In the genomic region with DNA sequence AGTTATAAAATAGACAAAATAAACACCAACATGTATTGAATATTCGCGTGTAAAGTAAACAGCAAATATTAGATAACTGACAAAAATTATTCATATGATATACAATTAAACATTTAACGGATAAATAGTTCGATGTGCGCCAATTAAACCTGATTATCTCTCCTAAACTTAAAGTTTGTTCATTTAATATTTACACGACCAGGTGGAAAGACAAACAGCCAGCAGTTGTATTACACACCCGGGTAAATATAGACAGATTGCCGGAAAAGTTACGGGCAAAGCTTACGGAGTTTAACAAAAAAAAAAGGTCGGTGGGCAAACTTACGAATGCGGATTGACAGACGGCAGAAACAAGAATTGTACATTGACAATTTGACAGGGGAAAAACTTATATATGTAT, we compare ENCODE assay signal across 1 fruit fly cellular context.
TF ChIP-seq lines count a peak whose summit lies in the region.

No protein-coding gene starts in this region.

TF ChIP-seq in whole organism, embryonic, 481 proteins besides CTCF, POLR2A, EP300 and RAD21 (continued from another document and continues in another):
- TF ChIP-seq CG6689 (GFP tag; IDR thresholded peaks at IDR 0.05; lab: Robert Waterston, UW), result no peak
- no peak for TF ChIP-seq esg (GFP tag; conservative IDR thresholded peaks at IDR 0.05; lab: Robert Waterston, UW)
- TF ChIP-seq sim (GFP tag; IDR thresholded peaks at IDR 0.05; lab: Robert Waterston, UW), result no peak
- peak; percentile 57 for TF ChIP-seq CG7928 (GFP tag; optimal IDR thresholded peaks at IDR 0.05; lab: Kevin White, UChicago)
- peak; percentile 59 for TF ChIP-seq fd64A (GFP tag; optimal IDR thresholded peaks at IDR 0.05; lab: Kevin White, UChicago)
- TF ChIP-seq CG2202 (tag; optimal IDR thresholded peaks at IDR 0.05; lab: Kevin White, UChicago), result peak; percentile 39
- TF ChIP-seq NFAT (GFP tag; IDR thresholded peaks at IDR 0.05; lab: Robert Waterston, UW), result no peak
- TF ChIP-seq CG16815 (GFP tag; optimal IDR thresholded peaks at IDR 0.05; lab: Kevin White, UChicago), result no peak
- TF ChIP-seq CG33213 (GFP tag; optimal IDR thresholded peaks at IDR 0.05; lab: Kevin White, UChicago), result peak; percentile 10
- no peak for TF ChIP-seq Taf1 (GFP tag; IDR thresholded peaks at IDR 0.05; lab: Robert Waterston, UW)
- no peak for TF ChIP-seq Xbp1 (GFP tag; optimal IDR thresholded peaks at IDR 0.05; lab: Kevin White, UChicago)
- TF ChIP-seq klu (GFP tag; IDR thresholded peaks at IDR 0.05; lab: Robert Waterston, UW), result no peak
- no peak for TF ChIP-seq disco-r (GFP tag; optimal IDR thresholded peaks at IDR 0.05; lab: Kevin White, UChicago)
- no peak for TF ChIP-seq CG7372 (GFP tag; IDR thresholded peaks at IDR 0.05; lab: Robert Waterston, UW)
- TF ChIP-seq schlank (tag; optimal IDR thresholded peaks at IDR 0.05; lab: Kevin White, UChicago), result peak; percentile 74
- TF ChIP-seq CG4328 (GFP tag; optimal IDR thresholded peaks at IDR 0.05; lab: Kevin White, UChicago), result peak; percentile 32
- TF ChIP-seq CG13894 (tag; optimal IDR thresholded peaks at IDR 0.05; lab: Kevin White, UChicago), result peak; percentile 27
- TF ChIP-seq CG10209 (GFP tag; optimal IDR thresholded peaks at IDR 0.05; lab: Kevin White, UChicago), result peak; percentile 82
- no peak for TF ChIP-seq abd-A (tag; optimal IDR thresholded peaks at IDR 0.05; lab: Kevin White, UChicago)
- TF ChIP-seq gce (GFP tag; IDR thresholded peaks at IDR 0.05; lab: Robert Waterston, UW), result no peak
- no peak for TF ChIP-seq CG12942 (GFP tag; optimal IDR thresholded peaks at IDR 0.05; lab: Kevin White, UChicago)
- TF ChIP-seq Ets65A (GFP tag; lab: Kevin White, UChicago), result no peak
- TF ChIP-seq Nf-YA (GFP tag; IDR thresholded peaks at IDR 0.05; lab: Robert Waterston, UW), result peak; percentile 44
- no peak for TF ChIP-seq crol (GFP tag; IDR thresholded peaks at IDR 0.05; lab: Robert Waterston, UW)
- no peak for TF ChIP-seq CG30431 (GFP tag; optimal IDR thresholded peaks at IDR 0.05; lab: Kevin White, UChicago)
- TF ChIP-seq ase (GFP tag; IDR thresholded peaks at IDR 0.05; lab: Robert Waterston, UW), result no peak
- no peak for TF ChIP-seq corto (GFP tag; optimal IDR thresholded peaks at IDR 0.05; lab: Kevin White, UChicago)
- no peak for TF ChIP-seq CG5245 (GFP tag; optimal IDR thresholded peaks at IDR 0.05; lab: Kevin White, UChicago)
- no peak for TF ChIP-seq CG9437 (GFP tag; optimal IDR thresholded peaks at IDR 0.05; lab: Kevin White, UChicago)
- no peak for TF ChIP-seq CG16813 (GFP tag; IDR thresholded peaks at IDR 0.05; lab: Robert Waterston, UW; ENCODE audit: partially characterized antibody)
- TF ChIP-seq CG17186 (GFP tag; optimal IDR thresholded peaks at IDR 0.05; lab: Kevin White, UChicago), result peak; percentile 14
- no peak for TF ChIP-seq amos (GFP tag; IDR thresholded peaks at IDR 0.05; lab: Robert Waterston, UW; ENCODE audit: partially characterized antibody)
- peak; percentile 40 for TF ChIP-seq nerfin-1 (tag; optimal IDR thresholded peaks at IDR 0.05; lab: Kevin White, UChicago)
- no peak for TF ChIP-seq nom (GFP tag; optimal IDR thresholded peaks at IDR 0.05; lab: Kevin White, UChicago)
- no peak for TF ChIP-seq HLHmδ (GFP tag; optimal IDR thresholded peaks at IDR 0.05; lab: Kevin White, UChicago)
- no peak for TF ChIP-seq luna (GFP tag; optimal IDR thresholded peaks at IDR 0.05; lab: Kevin White, UChicago)
- TF ChIP-seq CG13775 (GFP tag; optimal IDR thresholded peaks at IDR 0.05; lab: Kevin White, UChicago), result peak; percentile 15
- peak; percentile 78 for TF ChIP-seq CG15011 (GFP tag; optimal IDR thresholded peaks at IDR 0.05; lab: Kevin White, UChicago)
- no peak for TF ChIP-seq tio (GFP tag; optimal IDR thresholded peaks at IDR 0.05; lab: Kevin White, UChicago)
- TF ChIP-seq CG6683 (GFP tag; optimal IDR thresholded peaks at IDR 0.05; lab: Kevin White, UChicago), result peak; percentile 77
- no peak for TF ChIP-seq CG13123 (GFP tag; optimal IDR thresholded peaks at IDR 0.05; lab: Kevin White, UChicago)
- peak; percentile 62 for TF ChIP-seq CG11723 (GFP tag; optimal IDR thresholded peaks at IDR 0.05; lab: Kevin White, UChicago)
- TF ChIP-seq CG6654 (GFP tag; optimal IDR thresholded peaks at IDR 0.05; lab: Kevin White, UChicago), result no peak
- no peak for TF ChIP-seq Dp (GFP tag; optimal IDR thresholded peaks at IDR 0.05; lab: Kevin White, UChicago)
- peak; percentile 1 for TF ChIP-seq CG10267 (tag; optimal IDR thresholded peaks at IDR 0.05; lab: Kevin White, UChicago)
- TF ChIP-seq zfh1 (GFP tag; IDR thresholded peaks at IDR 0.05; lab: Robert Waterston, UW), result no peak
- peak; percentile 1 for TF ChIP-seq CG10654 (GFP tag; optimal IDR thresholded peaks at IDR 0.05; lab: Kevin White, UChicago)
- peak; percentile 56 for TF ChIP-seq grau (tag; optimal IDR thresholded peaks at IDR 0.05; lab: Kevin White, UChicago)
- TF ChIP-seq chn (GFP tag; optimal IDR thresholded peaks at IDR 0.05; lab: Kevin White, UChicago), result no peak
- TF ChIP-seq CG7556 (GFP tag; optimal IDR thresholded peaks at IDR 0.05; lab: Kevin White, UChicago), result peak; percentile 64
- TF ChIP-seq Bdp1 (GFP tag; optimal IDR thresholded peaks at IDR 0.05; lab: Kevin White, UChicago), result peak; percentile 48
- TF ChIP-seq CG2116 (GFP tag; optimal IDR thresholded peaks at IDR 0.05; lab: Kevin White, UChicago), result peak; percentile 24
- peak; percentile 45 to 53 for TF ChIP-seq Hr51 (GFP tag; optimal IDR thresholded peaks at IDR 0.05; lab: Kevin White, UChicago)
- no peak for TF ChIP-seq br (optimal IDR thresholded peaks at IDR 0.05; lab: Kevin White, UChicago)
- no peak for TF ChIP-seq Dip3 (GFP tag; optimal IDR thresholded peaks at IDR 0.05; lab: Kevin White, UChicago)
- TF ChIP-seq gcm2 (GFP tag; optimal IDR thresholded peaks at IDR 0.05; lab: Kevin White, UChicago), result no peak
- TF ChIP-seq CG6765 (GFP tag; optimal IDR thresholded peaks at IDR 0.05; lab: Kevin White, UChicago), result peak; percentile 86
- no peak; the same call in 2 of the 3 replicates for TF ChIP-seq B-H1 (GFP tag; IDR thresholded peaks at IDR 0.05; lab: Robert Waterston, UW)
- TF ChIP-seq kah (GFP tag; optimal IDR thresholded peaks at IDR 0.05; lab: Kevin White, UChicago), result peak; percentile 21
- peak in 1 of 2 experiments; percentile 30 for TF ChIP-seq Eip74EF (GFP tag; optimal IDR thresholded peaks at IDR 0.05; lab: Kevin White, UChicago)
- TF ChIP-seq bab2 (GFP tag; optimal IDR thresholded peaks at IDR 0.05; lab: Kevin White, UChicago), result peak; percentile 38
- peak; percentile 85 for TF ChIP-seq CG12769 (tag; optimal IDR thresholded peaks at IDR 0.05; lab: Kevin White, UChicago)
- TF ChIP-seq nau (GFP tag; optimal IDR thresholded peaks at IDR 0.05; lab: Kevin White, UChicago), result peak; percentile 87
- TF ChIP-seq crp (GFP tag; optimal IDR thresholded peaks at IDR 0.05; lab: Kevin White, UChicago), result no peak
- peak; percentile 86 for TF ChIP-seq PHDP (tag; optimal IDR thresholded peaks at IDR 0.05; lab: Kevin White, UChicago)
- TF ChIP-seq ttk (GFP tag; IDR thresholded peaks at IDR 0.05; lab: Robert Waterston, UW), result no peak
- TF ChIP-seq Hmr (GFP tag; optimal IDR thresholded peaks at IDR 0.05; lab: Kevin White, UChicago), result peak; percentile 86
- peak; percentile 93 for TF ChIP-seq CG12071 (GFP tag; optimal IDR thresholded peaks at IDR 0.05; lab: Kevin White, UChicago)
- TF ChIP-seq hkb (optimal IDR thresholded peaks at IDR 0.05; lab: Kevin White, UChicago), result no peak
- TF ChIP-seq hkb (GFP tag; IDR thresholded peaks at IDR 0.05; lab: Robert Waterston, UW), result peak; percentile 38; the same call in 1 of the 2 replicates
- TF ChIP-seq ranshi (GFP tag; IDR thresholded peaks at IDR 0.05; lab: Robert Waterston, UW), result peak; percentile 47; the same call in 1 of the 2 replicates
- no peak for TF ChIP-seq insv (GFP tag; optimal IDR thresholded peaks at IDR 0.05; lab: Kevin White, UChicago)
- no peak for TF ChIP-seq CG10565 (GFP tag; optimal IDR thresholded peaks at IDR 0.05; lab: Kevin White, UChicago)
- TF ChIP-seq jigr1 (GFP tag; IDR thresholded peaks at IDR 0.05; lab: Robert Waterston, UW), result no peak
- no peak for TF ChIP-seq Oaz (GFP tag; IDR thresholded peaks at IDR 0.05; lab: Robert Waterston, UW)
- no peak for TF ChIP-seq CG9932 (GFP tag; IDR thresholded peaks at IDR 0.05; lab: Robert Waterston, UW)
- peak; percentile 90 for TF ChIP-seq HHEX (GFP tag; optimal IDR thresholded peaks at IDR 0.05; lab: Kevin White, UChicago)
- TF ChIP-seq lab (GFP tag; optimal IDR thresholded peaks at IDR 0.05; lab: Kevin White, UChicago), result peak; percentile 94
- no peak for TF ChIP-seq CG14860 (GFP tag; IDR thresholded peaks at IDR 0.05; lab: Robert Waterston, UW; ENCODE audit: partially characterized antibody)
- TF ChIP-seq hth (optimal IDR thresholded peaks at IDR 0.05; lab: Kevin White, UChicago), result no peak
- peak; percentile 32; the same call in 1 of the 2 replicates for TF ChIP-seq HLH3B (GFP tag; IDR thresholded peaks at IDR 0.05; lab: Robert Waterston, UW)
- peak; percentile 46 for TF ChIP-seq org-1 (GFP tag; optimal IDR thresholded peaks at IDR 0.05; lab: Kevin White, UChicago)
- TF ChIP-seq Dfd (GFP tag; optimal IDR thresholded peaks at IDR 0.05; lab: Kevin White, UChicago), result no peak
- TF ChIP-seq HmgD (GFP tag; optimal IDR thresholded peaks at IDR 0.05; lab: Kevin White, UChicago), result no peak
- peak; percentile 63 for TF ChIP-seq CG10543 (GFP tag; optimal IDR thresholded peaks at IDR 0.05; lab: Kevin White, UChicago)
- TF ChIP-seq bcd (GFP tag; optimal IDR thresholded peaks at IDR 0.05; lab: Kevin White, UChicago), result peak; percentile 56
- no peak for TF ChIP-seq Scr (GFP tag; IDR thresholded peaks at IDR 0.05; lab: Robert Waterston, UW; ENCODE audit: partially characterized antibody)
- no peak for TF ChIP-seq CG11456 (GFP tag; IDR thresholded peaks at IDR 0.05; lab: Robert Waterston, UW)
- no peak for TF ChIP-seq stwl (tag; optimal IDR thresholded peaks at IDR 0.05; lab: Kevin White, UChicago)
- TF ChIP-seq Poxn (GFP tag; IDR thresholded peaks at IDR 0.05; lab: Robert Waterston, UW), result no peak
- TF ChIP-seq CG10147 (GFP tag; optimal IDR thresholded peaks at IDR 0.05; lab: Kevin White, UChicago), result peak; percentile 78
- TF ChIP-seq fd96Cb (tag; optimal IDR thresholded peaks at IDR 0.05; lab: Kevin White, UChicago), result no peak
- TF ChIP-seq ems (GFP tag; optimal IDR thresholded peaks at IDR 0.05; lab: Kevin White, UChicago), result peak; percentile 6
- no peak for TF ChIP-seq gt (GFP tag; IDR thresholded peaks at IDR 0.05; lab: Robert Waterston, UW)
- no peak for TF ChIP-seq CG6791 (GFP tag; IDR thresholded peaks at IDR 0.05; lab: Robert Waterston, UW; ENCODE audit: partially characterized antibody)
- TF ChIP-seq sqz (GFP tag; optimal IDR thresholded peaks at IDR 0.05; lab: Kevin White, UChicago), result peak; percentile 7
- TF ChIP-seq CG1792 (GFP tag; optimal IDR thresholded peaks at IDR 0.05; lab: Kevin White, UChicago), result peak; percentile 44
- TF ChIP-seq D19B (GFP tag; optimal IDR thresholded peaks at IDR 0.05; lab: Kevin White, UChicago), result peak; percentile 49
- no peak for TF ChIP-seq vfl (GFP tag; optimal IDR thresholded peaks at IDR 0.05; lab: Kevin White, UChicago)
- TF ChIP-seq CG4854 (GFP tag; optimal IDR thresholded peaks at IDR 0.05; lab: Kevin White, UChicago), result peak; percentile 48
- TF ChIP-seq ken (GFP tag; IDR thresholded peaks at IDR 0.05; lab: Robert Waterston, UW), result no peak
- no peak for TF ChIP-seq dan (GFP tag; IDR thresholded peaks at IDR 0.05; lab: Robert Waterston, UW)
- TF ChIP-seq pan (optimal IDR thresholded peaks at IDR 0.05; lab: Kevin White, UChicago), result no peak
- TF ChIP-seq pan (GFP tag; optimal IDR thresholded peaks at IDR 0.05 in 1 of 2, IDR thresholded peaks at IDR 0.05 in 1 of 2), result peak in 1 of 2 experiments; percentile 54
- TF ChIP-seq cato (GFP tag; optimal IDR thresholded peaks at IDR 0.05; lab: Kevin White, UChicago; ENCODE audit: borderline replicate concordance), result no peak
- no peak for TF ChIP-seq fd102C (GFP tag; optimal IDR thresholded peaks at IDR 0.05; lab: Kevin White, UChicago)
- no peak for TF ChIP-seq Antp (GFP tag; optimal IDR thresholded peaks at IDR 0.05; lab: Kevin White, UChicago)
- TF ChIP-seq HmgZ (tag; optimal IDR thresholded peaks at IDR 0.05; lab: Kevin White, UChicago), result peak; percentile 68
- TF ChIP-seq croc (GFP tag; conservative IDR thresholded peaks at IDR 0.05; lab: Robert Waterston, UW), result no peak
- peak; percentile 88 for TF ChIP-seq CG15514 (GFP tag; optimal IDR thresholded peaks at IDR 0.05; lab: Kevin White, UChicago)
- peak; percentile 37; the same call in 1 of the 2 replicates for TF ChIP-seq E2f1 (GFP tag; IDR thresholded peaks at IDR 0.05; lab: Robert Waterston, UW)
- peak; percentile 65 for TF ChIP-seq dmrt99B (tag; optimal IDR thresholded peaks at IDR 0.05; lab: Kevin White, UChicago)
- TF ChIP-seq CG12744 (GFP tag; optimal IDR thresholded peaks at IDR 0.05; lab: Kevin White, UChicago), result peak; percentile 28
- TF ChIP-seq CG32772 (GFP tag; IDR thresholded peaks at IDR 0.05; lab: Robert Waterston, UW), result no peak
- no peak for TF ChIP-seq CG8765 (GFP tag; IDR thresholded peaks at IDR 0.05; lab: Robert Waterston, UW)
- TF ChIP-seq mld (GFP tag; IDR thresholded peaks at IDR 0.05; lab: Robert Waterston, UW; ENCODE audit: partially characterized antibody), result no peak
- no peak for TF ChIP-seq CG4617 (GFP tag; optimal IDR thresholded peaks at IDR 0.05; lab: Kevin White, UChicago; ENCODE audit: borderline replicate concordance)
- TF ChIP-seq mirr (GFP tag; optimal IDR thresholded peaks at IDR 0.05; lab: Kevin White, UChicago), result peak; percentile 83
- TF ChIP-seq vvl (GFP tag; IDR thresholded peaks at IDR 0.05; lab: Robert Waterston, UW), result no peak
- peak; percentile 46 for TF ChIP-seq tap (tag; optimal IDR thresholded peaks at IDR 0.05; lab: Kevin White, UChicago)
- no peak for TF ChIP-seq chinmo (GFP tag; IDR thresholded peaks at IDR 0.05; lab: Robert Waterston, UW; ENCODE audit: partially characterized antibody)
- peak; percentile 23; the same call in 1 of the 2 replicates for TF ChIP-seq peb (GFP tag; IDR thresholded peaks at IDR 0.05; lab: Robert Waterston, UW)
- peak; percentile 31 for TF ChIP-seq B-H2 (GFP tag; optimal IDR thresholded peaks at IDR 0.05; lab: Kevin White, UChicago)
- TF ChIP-seq CG14710 (tag; optimal IDR thresholded peaks at IDR 0.05; lab: Kevin White, UChicago), result peak; percentile 9
- TF ChIP-seq D (optimal IDR thresholded peaks at IDR 0.05; lab: Kevin White, UChicago), result no peak
- no peak for TF ChIP-seq D (GFP tag; optimal IDR thresholded peaks at IDR 0.05; lab: Kevin White, UChicago)
- no peak for TF ChIP-seq slou (GFP tag; optimal IDR thresholded peaks at IDR 0.05; lab: Kevin White, UChicago)
- peak; percentile 18 for TF ChIP-seq Sry-δ (GFP tag; optimal IDR thresholded peaks at IDR 0.05; lab: Kevin White, UChicago)
- peak; percentile 72 for TF ChIP-seq CG18619 (GFP tag; optimal IDR thresholded peaks at IDR 0.05; lab: Kevin White, UChicago)
- no peak for TF ChIP-seq grn (GFP tag; optimal IDR thresholded peaks at IDR 0.05; lab: Kevin White, UChicago)
